Fruit fly (Drosophila melanogaster): ENCODE data around the gene CG9837.

DNA sequence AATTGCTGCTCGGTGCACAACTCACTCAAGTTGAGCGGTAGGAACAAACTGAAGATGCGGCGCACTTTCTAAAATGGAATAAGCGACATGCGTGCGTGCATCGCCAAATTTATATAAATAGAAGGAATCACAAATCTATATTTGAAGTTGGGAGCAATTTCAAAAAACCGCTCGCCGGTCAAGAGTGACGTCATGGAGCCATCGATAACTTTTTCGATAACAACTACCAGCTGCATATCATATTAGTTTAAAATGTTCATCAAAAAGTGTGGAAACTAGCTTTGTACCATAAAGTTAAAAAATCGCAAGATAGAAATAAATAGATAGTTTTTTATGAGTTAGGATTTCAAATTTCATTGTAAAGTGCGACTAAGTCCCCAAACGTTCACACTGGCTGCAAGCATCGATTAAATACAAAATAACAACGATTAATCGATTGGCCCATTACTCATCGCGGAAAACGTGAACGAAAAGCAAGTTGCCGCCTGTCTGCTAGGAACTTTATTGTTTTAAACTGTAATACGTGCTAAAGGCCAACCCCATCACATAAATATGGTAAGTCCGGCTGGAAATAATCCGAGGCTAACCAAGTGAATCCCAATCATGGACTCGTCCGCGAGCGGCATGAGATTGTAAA is 12.1 kb downstream of the CG9837 start, which contains the start of the genes Pif1A, Pif1B and CCT7:
- no peak for TF ChIP-seq CG10669 (GFP tag; optimal IDR thresholded peaks at IDR 0.05)
- peak; percentile 64 for TF ChIP-seq dsx (GFP tag; optimal IDR thresholded peaks at IDR 0.05; ENCODE audit: poor library complexity, severe bottlenecking)
- no peak for TF ChIP-seq vri (GFP tag; optimal IDR thresholded peaks at IDR 0.05)
- TF ChIP-seq fkh (GFP tag; optimal IDR thresholded peaks at IDR 0.05): peak; percentile 21
- no peak for TF ChIP-seq CG6854 (GFP tag; optimal IDR thresholded peaks at IDR 0.05)
- TF ChIP-seq cyc (GFP tag; optimal IDR thresholded peaks at IDR 0.05): no peak
- no peak for TF ChIP-seq Blimp-1 (GFP tag; optimal IDR thresholded peaks at IDR 0.05)
- no peak for TF ChIP-seq CG11294 (GFP tag; IDR thresholded peaks at IDR 0.05)
- TF ChIP-seq Sox14 (GFP tag; optimal IDR thresholded peaks at IDR 0.05): peak; percentile 31
- peak; percentile 13 for TF ChIP-seq CG31627 (GFP tag; optimal IDR thresholded peaks at IDR 0.05)
- no peak for TF ChIP-seq Sox102F (GFP tag; optimal IDR thresholded peaks at IDR 0.05)
- no peak for TF ChIP-seq CG15336 (GFP tag; IDR thresholded peaks at IDR 0.05)

Measured in whole organism, prepupa.